In genomic region chrIII:7025839-7026238, ce11 we compare ENCODE assay signal across 3 worm cellular contexts.
A peak's percentile ranks its signal among the peaks of the same experiment; 100 is the strongest.
TF ChIP-seq lines count a peak whose summit lies in the region.

No protein-coding gene starts in this region.

TF ChIP-seq in whole organism, L1 larva, 84 proteins besides CTCF, POLR2A, EP300 and RAD21:
- TF ChIP-seq efl-1 (optimal IDR thresholded peaks at IDR 0.05; lab: Kevin White, UChicago) (no peak), efl-1 (GFP tag; optimal IDR thresholded peaks at IDR 0.05 in 1 of 2; lab: Kevin White, UChicago) (peak in 1 of 2 experiments; percentile 86), pax-3 (tag; optimal IDR thresholded peaks at IDR 0.05; lab: Kevin White, UChicago) (no peak), irx-1 (tag; optimal IDR thresholded peaks at IDR 0.05; lab: Kevin White, UChicago) (no peak), unc-30 (tag; optimal IDR thresholded peaks at IDR 0.05; lab: Kevin White, UChicago) (no peak), ceh-8 (GFP tag; optimal IDR thresholded peaks at IDR 0.05; lab: Kevin White, UChicago) (peak; percentile 80), elt-2 (tag; optimal IDR thresholded peaks at IDR 0.05; lab: Kevin White, UChicago) (no peak), nhr-19 (GFP tag; conservative IDR thresholded peaks at IDR 0.05; lab: Robert Waterston, UW) (no peak), fos-1 (tag; optimal IDR thresholded peaks at IDR 0.05; lab: Kevin White, UChicago) (no peak)
TF ChIP-seq in whole organism, L1 larva: peak in this region for 2.

TF ChIP-seq in whole organism, L4 larva, 104 proteins besides CTCF, POLR2A, EP300 and RAD21:
- TF ChIP-seq F49E8.2 (tag; optimal IDR thresholded peaks at IDR 0.05; lab: Kevin White, UChicago; ENCODE audit: borderline replicate concordance) (no peak), nhr-76 (tag; optimal IDR thresholded peaks at IDR 0.05; lab: Kevin White, UChicago) (no peak), nhr-28 (tag; optimal IDR thresholded peaks at IDR 0.05; lab: Kevin White, UChicago) (no peak), mdt-29 (GFP tag; IDR thresholded peaks at IDR 0.05; lab: Robert Waterston, UW) (no peak), mxl-2 (GFP tag; conservative IDR thresholded peaks at IDR 0.05; lab: Robert Waterston, UW) (peak; percentile 55; the same call in 1 of the 2 replicates), ceh-62 (tag; optimal IDR thresholded peaks at IDR 0.05; lab: Kevin White, UChicago) (no peak), set-16 (GFP tag; IDR thresholded peaks at IDR 0.05; lab: Robert Waterston, UW) (peak; percentile 98), mdl-1 (tag; optimal IDR thresholded peaks at IDR 0.05; lab: Kevin White, UChicago) (no peak), lin-29 (GFP tag; IDR thresholded peaks at IDR 0.05; lab: Robert Waterston, UW) (no peak), ceh-32 (tag; optimal IDR thresholded peaks at IDR 0.05; lab: Kevin White, UChicago; ENCODE audit: poor library complexity) (no peak), egl-43 (GFP tag; IDR thresholded peaks at IDR 0.05; lab: Robert Waterston, UW) (0 out of 2 replicates have a peak, but pooled peaks have one; percentile 37), pha-4 (GFP tag; IDR thresholded peaks at IDR 0.05; lab: Robert Waterston, UW) (peak; percentile 66; the same call in 1 of the 2 replicates), pha-4 (tag; optimal IDR thresholded peaks at IDR 0.05; lab: Kevin White, UChicago) (no peak), arid-1 (GFP tag; conservative IDR thresholded peaks at IDR 0.05; lab: Robert Waterston, UW) (no peak)

TF ChIP-seq in whole organism, young adult, 124 proteins besides CTCF, POLR2A, EP300 and RAD21:
- TF ChIP-seq mcd-1 (GFP tag; IDR thresholded peaks at IDR 0.05; lab: Robert Waterston, UW) (peak; percentile 43; the same call in 1 of the 2 replicates), F57A8.1 (GFP tag; optimal IDR thresholded peaks at IDR 0.05; lab: Kevin White, UChicago) (no peak), egrh-3 (GFP tag; IDR thresholded peaks at IDR 0.05; lab: Robert Waterston, UW) (peak; percentile 98), bed-2 (GFP tag; IDR thresholded peaks at IDR 0.05; lab: Robert Waterston, UW) (no peak), zfh-2 (GFP tag; conservative IDR thresholded peaks at IDR 0.05; lab: Robert Waterston, UW) (peak; percentile 96), ztf-25 (GFP tag; IDR thresholded peaks at IDR 0.05; lab: Robert Waterston, UW) (0 out of 2 replicates have a peak, but pooled peaks have one; percentile 20)
